Worm (Caenorhabditis elegans): ENCODE data around the gene ZK1290.14.
A peak's percentile ranks its signal among the peaks of the same experiment; 100 is the strongest.

DNA sequence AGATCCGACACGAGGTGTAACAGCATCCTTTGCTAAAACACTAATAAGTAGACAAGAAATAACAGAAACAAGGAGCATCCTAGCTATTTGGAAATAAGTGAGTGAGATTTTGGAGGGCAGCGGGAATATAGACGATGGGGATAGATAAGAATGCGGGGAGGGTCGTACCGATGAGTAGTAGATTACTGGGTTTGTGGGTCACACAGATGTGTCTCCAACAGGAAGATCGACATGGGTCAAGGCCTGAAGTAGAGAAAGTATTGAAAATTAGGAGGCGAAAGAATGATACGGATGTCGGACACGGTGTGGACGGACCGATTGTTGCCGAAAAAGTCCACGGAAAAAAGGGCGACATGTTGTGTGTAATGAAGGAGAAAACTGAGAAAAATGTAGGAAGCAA, 21.0 kb downstream of the ZK1290.14 start, which contains the start of gene wrt-10:
- no peak for TF ChIP-seq lin-11 (tag; optimal IDR thresholded peaks at IDR 0.05)
- TF ChIP-seq nhr-77 (tag; optimal IDR thresholded peaks at IDR 0.05): no peak
- no peak for TF ChIP-seq R02D3.7 (tag; optimal IDR thresholded peaks at IDR 0.05)
- no peak for TF ChIP-seq dmd-4 (tag; optimal IDR thresholded peaks at IDR 0.05)
- no peak for TF ChIP-seq zag-1 (tag; optimal IDR thresholded peaks at IDR 0.05)
- no peak for TF ChIP-seq aly-2 (tag; optimal IDR thresholded peaks at IDR 0.05)
- no peak for TF ChIP-seq blmp-1 (tag; optimal IDR thresholded peaks at IDR 0.05; ENCODE audit: insufficient read depth)
- no peak for TF ChIP-seq lin-13 (GFP tag; optimal IDR thresholded peaks at IDR 0.05)
- TF ChIP-seq ceh-16 (tag; optimal IDR thresholded peaks at IDR 0.05): peak; percentile 44
- no peak for TF ChIP-seq egl-27 (tag; optimal IDR thresholded peaks at IDR 0.05)
- no peak for TF ChIP-seq nhr-11 (tag; optimal IDR thresholded peaks at IDR 0.05)
- no peak for TF ChIP-seq nhr-21 (tag; optimal IDR thresholded peaks at IDR 0.05)

All from whole organism, L2 larva.